Fruit fly (Drosophila melanogaster) whole organism, embryonic: ENCODE data around the gene Amun.

Source experiments
- Ada2b ChIP-seq: fragments of 200-800 bp; sonication (Bioruptor generic); IDR thresholded peaks from 2 replicates; pipeline ENCODE4 v1.3.6; 2022; ENCODE audit warnings: missing biosample characterization, missing genetic modification characterization
- BtbVII ChIP-seq: fragments of 200-800 bp; sonication (Bioruptor generic); optimal IDR thresholded peaks from 3 replicates; lab custom pipeline; 2017; ENCODE audit warnings: missing biosample characterization, mild to moderate bottlenecking, missing genetic modification characterization
- CG10543 ChIP-seq: fragments of 200-800 bp; sonication (Bioruptor generic); optimal IDR thresholded peaks from 3 replicates; lab custom pipeline; 2017; ENCODE audit warnings: missing biosample characterization, mild to moderate bottlenecking, missing genetic modification characterization, moderate library complexity
- CG10654 ChIP-seq: fragments of 200-800 bp; sonication (Bioruptor generic); optimal IDR thresholded peaks from 2 replicates; lab custom pipeline; 2016; ENCODE audit warnings: missing biosample characterization, missing genetic modification characterization
- CG11504 ChIP-seq: fragments of 200-800 bp; sonication (Bioruptor generic); optimal IDR thresholded peaks from 3 replicates; lab custom pipeline; 2019; ENCODE audit warnings: missing biosample characterization, mild to moderate bottlenecking, missing genetic modification characterization, moderate library complexity
- CG12391 ChIP-seq: fragments of 200-800 bp; sonication (Bioruptor generic); optimal IDR thresholded peaks from 3 replicates; lab custom pipeline; 2018; ENCODE audit warnings: missing biosample characterization, mild to moderate bottlenecking, missing genetic modification characterization, moderate library complexity
- CG14441 ChIP-seq: fragments of 200-800 bp; sonication (Bioruptor generic); IDR thresholded peaks from 2 replicates; pipeline ENCODE4 v1.3.6; 2022; ENCODE audit warnings: missing biosample characterization, missing genetic modification characterization
- CG14965 ChIP-seq: fragments of 200-800 bp; sonication (Bioruptor generic); optimal IDR thresholded peaks from 2 replicates; lab custom pipeline; 2016; ENCODE audit warnings: missing biosample characterization, missing genetic modification characterization, borderline replicate concordance
- CG15073 ChIP-seq: fragments of 200-800 bp; sonication (Bioruptor generic); optimal IDR thresholded peaks from 2 replicates; lab custom pipeline; 2016; ENCODE audit warnings: missing biosample characterization, missing genetic modification characterization
- CG15479 ChIP-seq: fragments of 200-800 bp; sonication (Bioruptor generic); optimal IDR thresholded peaks from 3 replicates; lab custom pipeline; 2019; ENCODE audit warnings: missing biosample characterization, mild to moderate bottlenecking, missing genetic modification characterization, moderate library complexity
- CG15601 ChIP-seq: fragments of 200-800 bp; sonication (Bioruptor generic); optimal IDR thresholded peaks from 3 replicates; lab custom pipeline; 2019; ENCODE audit warnings: missing biosample characterization, mild to moderate bottlenecking, missing genetic modification characterization, moderate library complexity
- CG16815 ChIP-seq: fragments of 200-800 bp; sonication (Bioruptor generic); optimal IDR thresholded peaks from 3 replicates; lab custom pipeline; 2017; ENCODE audit warnings: missing biosample characterization, mild to moderate bottlenecking, missing genetic modification characterization
- CG31388 ChIP-seq: fragments of 200-800 bp; sonication (Bioruptor generic); optimal IDR thresholded peaks from 2 replicates; lab custom pipeline; 2016; ENCODE audit warnings: missing biosample characterization, missing genetic modification characterization
- CG32772 ChIP-seq: fragments of 200-800 bp; sonication (Bioruptor generic); IDR thresholded peaks from 2 replicates; pipeline ENCODE4 v1.3.6; 2022; ENCODE audit warnings: missing biosample characterization, missing genetic modification characterization
- CG3407 ChIP-seq: fragments of 200-800 bp; sonication (Bioruptor generic); optimal IDR thresholded peaks from 2 replicates; lab custom pipeline; 2018; ENCODE audit warnings: missing biosample characterization, mild to moderate bottlenecking, missing genetic modification characterization
- CG34376 ChIP-seq: fragments of 200-800 bp; sonication (Bioruptor generic); optimal IDR thresholded peaks from 2 replicates; lab custom pipeline; 2018; ENCODE audit warnings: missing biosample characterization, mild to moderate bottlenecking, missing genetic modification characterization
- CG4328 ChIP-seq: fragments of 200-800 bp; sonication (Bioruptor generic); optimal IDR thresholded peaks from 3 replicates; lab custom pipeline; 2017; ENCODE audit warnings: missing biosample characterization, missing genetic modification reagents, missing genetic modification characterization
- CG6813 ChIP-seq: fragments of 200-800 bp; sonication (Bioruptor generic); optimal IDR thresholded peaks from 2 replicates; lab custom pipeline; 2017; ENCODE audit warnings: missing biosample characterization, missing genetic modification characterization, mild to moderate bottlenecking, moderate library complexity, missing genetic modification reagents
- CG7987 ChIP-seq: fragments of 200-800 bp; sonication (Bioruptor generic); optimal IDR thresholded peaks from 2 replicates; lab custom pipeline; 2018; ENCODE audit warnings: missing biosample characterization, mild to moderate bottlenecking, missing genetic modification characterization, moderate library complexity
- CG8478 ChIP-seq: fragments of >200 bp; optimal IDR thresholded peaks from 2 replicates; lab custom pipeline; 2018
- CG8924 ChIP-seq: fragments of 200-800 bp; optimal IDR thresholded peaks from 3 replicates; lab custom pipeline; 2019; ENCODE audit warnings: missing biosample characterization, mild to moderate bottlenecking, missing genetic modification characterization, moderate library complexity
- CG9817 ChIP-seq: fragments of 200-800 bp; sonication (Bioruptor generic); optimal IDR thresholded peaks from 2 replicates; lab custom pipeline; 2018; ENCODE audit warnings: missing biosample characterization, mild to moderate bottlenecking, missing genetic modification characterization, moderate library complexity
- CkIIα-i1 ChIP-seq: fragments of 200-800 bp; sonication (Bioruptor generic); IDR thresholded peaks from 2 replicates; pipeline ENCODE4 v1.3.6; 2022; ENCODE audit warnings: missing biosample characterization, missing genetic modification characterization
- Elba2 ChIP-seq: fragments of 200-800 bp; sonication (Bioruptor generic); optimal IDR thresholded peaks from 3 replicates; lab custom pipeline; 2016; ENCODE audit warnings: missing biosample characterization, missing genetic modification characterization
- Hey ChIP-seq: fragments of 200-800 bp; sonication (Bioruptor generic); optimal IDR thresholded peaks from 3 replicates; lab custom pipeline; 2018; ENCODE audit warnings: missing biosample characterization, mild to moderate bottlenecking, missing genetic modification characterization
- Jarid2 ChIP-seq: fragments of 200-800 bp; sonication (Bioruptor generic); optimal IDR thresholded peaks from 3 replicates; lab custom pipeline; 2017; ENCODE audit warnings: mild to moderate bottlenecking, missing biosample characterization, missing genetic modification reagents, missing genetic modification characterization
- Lim3 ChIP-seq: fragments of 200-800 bp; sonication (Bioruptor generic); IDR thresholded peaks from 2 replicates; pipeline ENCODE4 v1.3.6; 2022; ENCODE audit warnings: missing biosample characterization, missing genetic modification characterization
- Mad ChIP-seq: fragments of 200-800 bp; sonication (Bioruptor generic); optimal IDR thresholded peaks from 2 replicates; lab custom pipeline; 2016; ENCODE audit warnings: missing biosample characterization, missing genetic modification characterization
- Neu2 ChIP-seq: fragments of 200-800 bp; sonication (Bioruptor generic); optimal IDR thresholded peaks from 3 replicates; lab custom pipeline; 2016; ENCODE audit warnings: missing biosample characterization, missing genetic modification characterization, borderline replicate concordance
- Oli ChIP-seq: fragments of 200-800 bp; sonication (Bioruptor generic); optimal IDR thresholded peaks from 2 replicates; lab custom pipeline; 2018; ENCODE audit warnings: missing biosample characterization, mild to moderate bottlenecking, missing genetic modification characterization, moderate library complexity
- PHDP ChIP-seq: fragments of 200-800 bp; sonication (Bioruptor generic); optimal IDR thresholded peaks from 3 replicates; lab custom pipeline; 2018; ENCODE audit warnings: missing biosample characterization, mild to moderate bottlenecking, missing genetic modification characterization, moderate library complexity
- Poxn ChIP-seq: fragments of 200-800 bp; sonication (Bioruptor generic); IDR thresholded peaks from 2 replicates; pipeline ENCODE4 v1.3.6; 2022; ENCODE audit warnings: missing biosample characterization, missing genetic modification characterization
- Rfx ChIP-seq: fragments of 200-800 bp; sonication (Bioruptor generic); IDR thresholded peaks from 2 replicates; pipeline ENCODE4 v1.3.6; 2022; ENCODE audit warnings: missing biosample characterization, missing genetic modification characterization
- Sry-δ ChIP-seq: fragments of 200-800 bp; sonication (Bioruptor generic); optimal IDR thresholded peaks from 2 replicates; lab custom pipeline; 2016; ENCODE audit warnings: missing biosample characterization, missing genetic modification characterization
- ara ChIP-seq: fragments of 200-800 bp; sonication (Bioruptor generic); IDR thresholded peaks from 2 replicates; pipeline ENCODE4 v1.3.6; 2022; ENCODE audit warnings: missing biosample characterization, missing genetic modification characterization
- crc ChIP-seq: fragments of 200-800 bp; sonication (Bioruptor generic); optimal IDR thresholded peaks from 2 replicates; lab custom pipeline; 2016; ENCODE audit warnings: missing biosample characterization, missing genetic modification characterization
- danr ChIP-seq: fragments of 200-800 bp; sonication (Bioruptor generic); IDR thresholded peaks from 2 replicates; pipeline ENCODE4 v1.3.6; 2022; ENCODE audit warnings: missing biosample characterization, missing genetic modification characterization
- fd3F ChIP-seq: fragments of 200-800 bp; sonication (Bioruptor generic); optimal IDR thresholded peaks from 2 replicates; lab custom pipeline; 2018; ENCODE audit warnings: missing biosample characterization, mild to moderate bottlenecking, missing genetic modification characterization, moderate library complexity
- fru ChIP-seq: fragments of >200 bp; optimal IDR thresholded peaks from 2 replicates; lab custom pipeline; 2017
- lola ChIP-seq, 3 experiments: fragments of >200 bp in 2 of 3; fragments of 200-800 bp in 1 of 3; sonication (Bioruptor generic) in 1 of 3; optimal IDR thresholded peaks; 2 replicates each; lab custom pipeline; 2017 to 2019; ENCODE audit warnings: missing biosample characterization in 3 of 3, missing genetic modification characterization in 3 of 3, mild to moderate bottlenecking in 1 of 3, moderate library complexity in 1 of 3
- mam ChIP-seq: fragments of 200-800 bp; sonication (Bioruptor generic); optimal IDR thresholded peaks from 3 replicates; lab custom pipeline; 2016; ENCODE audit warnings: missing biosample characterization, missing genetic modification characterization
- odd ChIP-seq: fragments of 200-800 bp; sonication (Bioruptor generic); optimal IDR thresholded peaks from 2 replicates; lab custom pipeline; 2017; ENCODE audit warnings: missing biosample characterization, mild to moderate bottlenecking, missing genetic modification characterization
- p53 ChIP-seq: fragments of 200-800 bp; sonication (Bioruptor generic); optimal IDR thresholded peaks from 2 replicates; lab custom pipeline; 2016; ENCODE audit warnings: missing biosample characterization, missing genetic modification characterization
- ranshi ChIP-seq: fragments of 200-800 bp; sonication (Bioruptor generic); IDR thresholded peaks from 2 replicates; pipeline ENCODE4 v1.3.6; 2022; ENCODE audit warnings: missing biosample characterization, missing genetic modification characterization
- sens ChIP-seq: fragments of 200-800 bp; sonication (Bioruptor generic); peaks from one replicate; lab custom pipeline; 2016; ENCODE audit warnings: missing biosample characterization, missing genetic modification characterization
- seq ChIP-seq: fragments of 200-800 bp; sonication (Bioruptor generic); IDR thresholded peaks from 2 replicates; pipeline ENCODE4 v1.3.6; 2022; ENCODE audit warnings: missing biosample characterization, missing genetic modification characterization
- sim ChIP-seq: fragments of 200-800 bp; sonication (Bioruptor generic); IDR thresholded peaks from 2 replicates; pipeline ENCODE4 v1.3.6; 2022; ENCODE audit warnings: missing biosample characterization, missing genetic modification characterization
- sisA ChIP-seq: fragments of 200-800 bp; sonication (Bioruptor generic); IDR thresholded peaks from 2 replicates; pipeline ENCODE4 v1.3.6; 2022; ENCODE audit warnings: missing biosample characterization, missing genetic modification characterization
- so ChIP-seq: fragments of 200-800 bp; sonication (Bioruptor generic); IDR thresholded peaks from 3 replicates; pipeline ENCODE4 v1.3.6; 2022; ENCODE audit warnings: missing biosample characterization, missing genetic modification characterization
- tll ChIP-seq, 2 experiments: fragments of 200-800 bp in 1 of 2; fragments of >200 bp in 1 of 2; sonication (Bioruptor generic) in 1 of 2; optimal IDR thresholded peaks; 2 replicates each; lab custom pipeline; 2017 to 2019; ENCODE audit warnings: missing biosample characterization in 2 of 2, missing genetic modification characterization in 2 of 2, mild to moderate bottlenecking in 1 of 2, moderate library complexity in 1 of 2

The Amun gene

DNA sequence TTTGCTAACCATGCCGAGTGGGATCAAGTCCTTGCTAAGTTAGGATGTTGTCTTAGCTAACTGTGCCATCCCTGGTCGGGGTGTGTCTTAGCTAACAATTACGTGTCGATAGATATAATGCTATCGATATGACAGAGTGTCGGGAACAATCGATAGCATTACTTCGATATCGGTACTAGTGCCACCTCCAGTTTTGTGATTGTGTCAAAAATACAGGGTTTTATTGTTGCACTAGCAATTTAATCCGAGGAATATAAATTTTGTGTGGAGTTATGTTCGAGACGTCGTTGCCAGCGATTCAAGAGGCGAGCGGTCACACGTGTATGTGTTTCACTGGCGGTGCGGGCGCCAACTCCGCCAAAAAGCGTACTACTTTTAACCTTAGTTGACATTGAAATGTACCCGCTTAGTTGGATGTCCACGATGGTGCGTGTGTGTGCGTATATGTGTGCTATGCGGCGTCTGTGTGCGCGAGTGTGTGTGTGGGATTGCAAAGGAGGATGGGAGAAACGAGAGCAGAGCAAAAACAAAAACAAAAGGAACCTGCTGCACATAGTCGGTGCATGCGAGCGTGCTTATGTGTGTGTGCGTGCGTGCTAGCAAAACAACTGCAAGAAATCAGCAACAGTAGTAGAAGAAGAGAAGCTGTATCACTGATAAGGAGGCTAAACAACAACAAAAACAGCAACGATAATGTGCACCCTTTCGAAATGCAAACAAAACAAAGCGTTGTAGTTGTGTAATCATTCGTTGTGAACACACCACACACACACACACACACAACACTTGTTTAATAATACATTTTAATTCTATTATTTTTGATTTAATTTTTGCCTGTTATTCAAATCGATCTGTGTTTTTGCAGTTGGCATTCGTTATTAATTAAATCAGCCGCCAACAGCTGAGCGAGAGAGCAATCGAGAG is 20.1 kb downstream of the Amun start, which contains the start of gene PhKgamma (continued):
- TF ChIP-seq ara (GFP tag; lab: Robert Waterston, UW), result no peak
- TF ChIP-seq CG8924 (tag; lab: Kevin White, UChicago), result peak; percentile 53
- no peak for TF ChIP-seq CG31388
- no peak for TF ChIP-seq CG3407 (GFP tag; lab: Kevin White, UChicago)
- no peak for TF ChIP-seq CkIIα-i1 (GFP tag; lab: Robert Waterston, UW)
- no peak for TF ChIP-seq Hey (tag; lab: Kevin White, UChicago)
- no peak for TF ChIP-seq CG32772 (GFP tag; lab: Robert Waterston, UW)
- peak; percentile 59 for TF ChIP-seq CG8478
- no peak for TF ChIP-seq sim
- peak; percentile 57 for TF ChIP-seq p53
- no peak for TF ChIP-seq CG4328 (GFP tag; lab: Kevin White, UChicago)
- peak; percentile 96 for TF ChIP-seq CG15479
- no peak for TF ChIP-seq Neu2 (GFP tag; lab: Kevin White, UChicago)
- no peak for TF ChIP-seq Lim3 (GFP tag; lab: Robert Waterston, UW)
- TF ChIP-seq so (GFP tag; lab: Robert Waterston, UW), result no peak
- no peak for TF ChIP-seq CG6813
- no peak for TF ChIP-seq CG7987 (GFP tag; lab: Kevin White, UChicago)
- no peak for TF ChIP-seq seq (GFP tag; lab: Robert Waterston, UW)
- peak; percentile 11 for TF ChIP-seq PHDP
- peak; percentile 80 for TF ChIP-seq sens (GFP tag; lab: Kevin White, UChicago)
- TF ChIP-seq CG10543 (GFP tag; lab: Kevin White, UChicago), result peak; percentile 36
- TF ChIP-seq Sry-δ, result peak; percentile 98
- TF ChIP-seq lola (GFP tag; optimal IDR thresholded peaks at IDR 0.05; lab: Kevin White, UChicago), result no peak
- TF ChIP-seq Elba2 (GFP tag; lab: Kevin White, UChicago), result no peak
- TF ChIP-seq crc, result no peak
- TF ChIP-seq tll (GFP tag; optimal IDR thresholded peaks at IDR 0.05; lab: Kevin White, UChicago), result no peak
- no peak for TF ChIP-seq BtbVII (GFP tag; lab: Kevin White, UChicago)
- no peak for TF ChIP-seq odd (GFP tag; lab: Kevin White, UChicago)
- no peak for TF ChIP-seq CG11504
- TF ChIP-seq ranshi (GFP tag; lab: Robert Waterston, UW), result no peak
- TF ChIP-seq CG34376 (GFP tag; lab: Kevin White, UChicago), result peak; percentile 60
- no peak for TF ChIP-seq Poxn (GFP tag; lab: Robert Waterston, UW)
- TF ChIP-seq CG14441 (GFP tag; lab: Robert Waterston, UW), result no peak
- no peak for TF ChIP-seq CG14965
- TF ChIP-seq CG15601 (tag; lab: Kevin White, UChicago), result peak; percentile 63
- no peak for TF ChIP-seq fru (lab: Kevin White, UChicago)
- no peak for TF ChIP-seq fd3F (GFP tag; lab: Kevin White, UChicago)
- TF ChIP-seq sisA, result no peak
- no peak for TF ChIP-seq Ada2b (GFP tag; lab: Robert Waterston, UW)
- TF ChIP-seq danr (GFP tag; lab: Robert Waterston, UW), result no peak
- TF ChIP-seq Oli (tag; lab: Kevin White, UChicago), result no peak
- no peak for TF ChIP-seq CG15073
- TF ChIP-seq CG12391 (tag; lab: Kevin White, UChicago), result peak; percentile 46
- peak; percentile 52 for TF ChIP-seq Rfx (GFP tag; lab: Robert Waterston, UW)
- TF ChIP-seq mam (GFP tag; lab: Kevin White, UChicago), result peak; percentile 43
- TF ChIP-seq CG9817 (tag; lab: Kevin White, UChicago), result peak; percentile 30
- TF ChIP-seq Mad (GFP tag; lab: Kevin White, UChicago), result peak; percentile 19
- TF ChIP-seq CG10654, result no peak
- TF ChIP-seq CG16815 (GFP tag; lab: Kevin White, UChicago), result no peak
- TF ChIP-seq Jarid2 (GFP tag; lab: Kevin White, UChicago), result no peak
